Fruit fly (Drosophila melanogaster) S2 (cell line): ENCODE results near the gene Eip78C.

Source experiments
- CG8478 ChIP-seq: fragments of >200 bp; optimal IDR thresholded peaks from 2 replicates; lab custom pipeline; 2018
- CTCF ChIP-seq, 2 experiments: fragments of >200 bp; optimal IDR thresholded peaks; 2 replicates each; lab custom pipeline; 2018

DNA sequence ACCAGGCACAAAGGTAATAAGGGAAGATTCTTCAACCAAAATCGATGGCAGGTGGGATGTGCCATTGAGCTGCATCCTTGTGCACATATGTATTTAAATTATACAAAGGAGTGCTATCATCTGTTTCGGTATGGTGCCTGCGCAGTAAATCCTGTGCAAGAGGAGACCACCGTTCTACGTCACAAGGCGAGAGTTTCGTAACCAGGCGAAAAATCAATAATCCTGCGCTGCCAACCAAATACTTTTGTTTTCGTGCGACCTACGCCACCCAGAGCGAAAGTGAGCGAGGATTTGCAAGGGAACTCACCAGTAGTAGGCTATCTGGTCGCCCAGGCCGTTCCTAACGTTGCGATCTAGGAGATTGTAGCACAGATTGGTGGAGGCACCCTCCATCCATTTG lies 52.8 kb downstream of the Eip78C start:
- TF ChIP-seq CTCF (optimal IDR thresholded peaks at IDR 0.05; lab: Kevin White, UChicago): no peak
- no peak for TF ChIP-seq CG8478 (lab: Kevin White, UChicago)
